Worm (Caenorhabditis elegans) whole organism, young adult: Measurements from ENCODE around the gene clec-63.

Experiments used
- bed-2 ChIP-seq: fragments of 200-800 bp; sonication (Bioruptor generic); IDR thresholded peaks from 2 replicates; pipeline ENCODE4 v1.3.6; 2022; ENCODE audit warnings: missing genetic modification reagents, missing genetic modification characterization, missing compliant biosample characterization
- ets-4 ChIP-seq: fragments of 200-800 bp; sonication (Bioruptor generic); optimal IDR thresholded peaks from 2 replicates; lab custom pipeline; 2018; ENCODE audit warnings: mild to moderate bottlenecking, missing genetic modification characterization, missing compliant biosample characterization
- let-607 ChIP-seq, 2 experiments: fragments of 200-800 bp in 1 of 2; sonication (Bioruptor generic) in 1 of 2; sonication (generic microtip) in 1 of 2; optimal IDR thresholded peaks; 2 replicates each; lab custom pipeline; 2016 to 2018; ENCODE audit warnings: mild to moderate bottlenecking in 2 of 2, missing compliant biosample characterization in 2 of 2, missing genetic modification characterization in 2 of 2, moderate library complexity in 2 of 2, missing genotype in 1 of 2
- snpc-4 ChIP-seq, 5 experiments: fragments of 150-350 bp in 1 of 5; sonication (generic microtip) in 4 of 5; optimal IDR thresholded peaks; 2 replicates each; lab custom pipeline; 2014 to 2018; ENCODE audit warnings: missing genetic modification characterization in 5 of 5, missing biosample characterization in 3 of 5, antibody characterized with exemption in 2 of 5, mild to moderate bottlenecking in 2 of 5, missing compliant biosample characterization in 2 of 5, missing genotype in 2 of 5, moderate library complexity in 2 of 5, missing genetic modification reagents in 1 of 5
- unc-130 ChIP-seq: sonication (generic microtip); optimal IDR thresholded peaks from 2 replicates; lab custom pipeline; 2016; ENCODE audit warnings: missing genetic modification reagents, missing genetic modification characterization, missing compliant biosample characterization

- TF ChIP-seq snpc-4 (GFP tag; optimal IDR thresholded peaks at IDR 0.05; lab: Kevin White, UChicago) (no peak), snpc-4 (tag; optimal IDR thresholded peaks at IDR 0.05; lab: Kevin White, UChicago) (peak in 3 of 4 experiments; percentile 8 to 50 (median 17)), bed-2 (GFP tag; lab: Robert Waterston, UW) (no peak), let-607 (tag; optimal IDR thresholded peaks at IDR 0.05; lab: Kevin White, UChicago) (peak in 1 of 2 experiments; percentile 53), unc-130 (GFP tag; lab: Kevin White, UChicago) (no peak), ets-4 (peak; percentile 50)
Observed at ce11 chrII:12878697-12879096, 16.7 kb upstream of the clec-63 start.
